Fruit fly (Drosophila melanogaster): Measurements from ENCODE around the gene jus.

Gene jus

dm6 chr3R:29159620-29160019, 35.2 kb downstream of the jus start:
- no peak for TF ChIP-seq CG7045 (GFP tag; optimal IDR thresholded peaks at IDR 0.05)
- TF ChIP-seq kay (GFP tag; ENCODE audit: borderline replicate concordance) = no peak
- no peak for TF ChIP-seq Clk (GFP tag; optimal IDR thresholded peaks at IDR 0.05)
- TF ChIP-seq toe (GFP tag; optimal IDR thresholded peaks at IDR 0.05) = no peak
- no peak for TF ChIP-seq CG12768 (GFP tag; optimal IDR thresholded peaks at IDR 0.05)
- TF ChIP-seq bab1 (GFP tag; optimal IDR thresholded peaks at IDR 0.05) = no peak
- TF ChIP-seq CG1620 (GFP tag; optimal IDR thresholded peaks at IDR 0.05) = no peak
- TF ChIP-seq cic (GFP tag; optimal IDR thresholded peaks at IDR 0.05) = no peak
- no peak for TF ChIP-seq ovo (GFP tag; optimal IDR thresholded peaks at IDR 0.05)
- TF ChIP-seq cnc (optimal IDR thresholded peaks at IDR 0.05) = no peak
- no peak for TF ChIP-seq CG5204 (GFP tag; optimal IDR thresholded peaks at IDR 0.05)

- peak; percentile 89 for TF ChIP-seq cic (GFP tag; optimal IDR thresholded peaks at IDR 0.05)
- TF ChIP-seq cnc (optimal IDR thresholded peaks at IDR 0.05) = no peak
- no peak for TF ChIP-seq tj (GFP tag; optimal IDR thresholded peaks at IDR 0.05)
- peak; percentile 12 for TF ChIP-seq Mnt (GFP tag; optimal IDR thresholded peaks at IDR 0.05)
Measured at dm6 chr3R:29158721-29159120, 36.1 kb downstream of the jus start.

dm6 chr3R:29157418-29158398, 37.1 kb downstream of the jus start, which contains the start of gene rdog:
Gene rdog, plus strand, starts transcription at chr3R:29158122.
- TF ChIP-seq Mnt (GFP tag; optimal IDR thresholded peaks at IDR 0.05) (peak; percentile 71), Clk (GFP tag; optimal IDR thresholded peaks at IDR 0.05) (peak; percentile 53), CG33017 (tag; optimal IDR thresholded peaks at IDR 0.05) (peak; percentile 77), ovo (GFP tag; optimal IDR thresholded peaks at IDR 0.05) (peak; percentile 97), tj (GFP tag; optimal IDR thresholded peaks at IDR 0.05) (peak; percentile 59), cnc (optimal IDR thresholded peaks at IDR 0.05) (peak in 1 of 2 experiments; percentile 10), cic (GFP tag; optimal IDR thresholded peaks at IDR 0.05) (peak; percentile 74), bab1 (GFP tag; optimal IDR thresholded peaks at IDR 0.05) (peak; percentile 80), Hr96 (GFP tag; optimal IDR thresholded peaks at IDR 0.05) (peak; percentile 89), toe (GFP tag; optimal IDR thresholded peaks at IDR 0.05) (no peak), CG14711 (tag; optimal IDR thresholded peaks at IDR 0.05) (peak; percentile 63), CG5204 (GFP tag; optimal IDR thresholded peaks at IDR 0.05) (no peak), CG1620 (GFP tag; optimal IDR thresholded peaks at IDR 0.05) (peak; percentile 62), CG11617 (GFP tag; optimal IDR thresholded peaks at IDR 0.05) (peak; percentile 92), CG12768 (GFP tag; optimal IDR thresholded peaks at IDR 0.05) (peak; percentile 86), CG7101 (tag; optimal IDR thresholded peaks at IDR 0.05) (peak; percentile 80), Crg-1 (GFP tag; optimal IDR thresholded peaks at IDR 0.05) (peak; percentile 65), CG7045 (GFP tag; optimal IDR thresholded peaks at IDR 0.05) (peak; percentile 82), pad (GFP tag; optimal IDR thresholded peaks at IDR 0.05) (peak; percentile 73), kay (GFP tag; ENCODE audit: borderline replicate concordance) (no peak)

DNA sequence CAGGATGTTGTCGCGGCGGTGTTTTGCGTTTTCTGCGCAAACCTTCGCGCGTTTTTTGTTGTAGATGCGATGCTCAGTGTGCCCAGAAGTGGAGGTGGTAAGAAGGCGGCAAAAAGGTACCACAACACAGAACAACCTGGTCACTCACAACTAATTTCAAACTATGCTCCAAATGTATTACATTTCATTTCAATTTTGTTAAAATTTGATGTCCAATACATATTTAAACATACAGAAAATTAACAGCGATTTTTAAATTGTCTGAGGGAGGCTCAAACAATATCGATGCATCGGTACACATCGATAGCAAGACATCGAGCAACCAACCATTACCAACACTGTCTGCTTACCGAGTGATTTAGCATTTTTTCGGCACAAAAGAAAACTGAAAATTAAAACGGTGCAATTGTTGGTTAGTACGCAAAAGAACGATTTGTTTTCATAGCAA, 41.6 kb downstream of the jus start, which contains the start of the genes Slbp and Rpn2:
TSS of gene Slbp (minus strand) at position 70 of the 448 bp plus-strand sequence.
TSS of gene Rpn2 (plus strand) at position 328 of the 448 bp plus-strand sequence.
- peak; percentile 42 for TF ChIP-seq CG33017 (tag; optimal IDR thresholded peaks at IDR 0.05)
- no peak for TF ChIP-seq toe (GFP tag; optimal IDR thresholded peaks at IDR 0.05)
- TF ChIP-seq Mnt (GFP tag; optimal IDR thresholded peaks at IDR 0.05) = peak; percentile 77
- no peak for TF ChIP-seq CG5204 (GFP tag; optimal IDR thresholded peaks at IDR 0.05)
- peak; percentile 94 to 96 for TF ChIP-seq cnc (optimal IDR thresholded peaks at IDR 0.05)
- peak; percentile 22 for TF ChIP-seq CG7045 (GFP tag; optimal IDR thresholded peaks at IDR 0.05)
- peak; percentile 74 for TF ChIP-seq CG7101 (tag; optimal IDR thresholded peaks at IDR 0.05)
- TF ChIP-seq CG12768 (GFP tag; optimal IDR thresholded peaks at IDR 0.05) = peak; percentile 63
- peak; percentile 88 for TF ChIP-seq bab1 (GFP tag; optimal IDR thresholded peaks at IDR 0.05)
- TF ChIP-seq CG14711 (tag; optimal IDR thresholded peaks at IDR 0.05) = peak; percentile 73
- TF ChIP-seq ovo (GFP tag; optimal IDR thresholded peaks at IDR 0.05) = peak; percentile 6
- TF ChIP-seq kay (GFP tag; ENCODE audit: borderline replicate concordance) = no peak
- peak; percentile 77 for TF ChIP-seq Crg-1 (GFP tag; optimal IDR thresholded peaks at IDR 0.05)
- TF ChIP-seq Hr96 (GFP tag; optimal IDR thresholded peaks at IDR 0.05) = peak; percentile 75
- peak; percentile 47 for TF ChIP-seq cic (GFP tag; optimal IDR thresholded peaks at IDR 0.05)
- peak; percentile 72 for TF ChIP-seq pad (GFP tag; optimal IDR thresholded peaks at IDR 0.05)
- peak; percentile 21 for TF ChIP-seq tj (GFP tag; optimal IDR thresholded peaks at IDR 0.05)
- peak; percentile 62 for TF ChIP-seq CG1620 (GFP tag; optimal IDR thresholded peaks at IDR 0.05)
- TF ChIP-seq Clk (GFP tag; optimal IDR thresholded peaks at IDR 0.05) = peak; percentile 61
- peak; percentile 61 for TF ChIP-seq CG11617 (GFP tag; optimal IDR thresholded peaks at IDR 0.05)

DNA sequence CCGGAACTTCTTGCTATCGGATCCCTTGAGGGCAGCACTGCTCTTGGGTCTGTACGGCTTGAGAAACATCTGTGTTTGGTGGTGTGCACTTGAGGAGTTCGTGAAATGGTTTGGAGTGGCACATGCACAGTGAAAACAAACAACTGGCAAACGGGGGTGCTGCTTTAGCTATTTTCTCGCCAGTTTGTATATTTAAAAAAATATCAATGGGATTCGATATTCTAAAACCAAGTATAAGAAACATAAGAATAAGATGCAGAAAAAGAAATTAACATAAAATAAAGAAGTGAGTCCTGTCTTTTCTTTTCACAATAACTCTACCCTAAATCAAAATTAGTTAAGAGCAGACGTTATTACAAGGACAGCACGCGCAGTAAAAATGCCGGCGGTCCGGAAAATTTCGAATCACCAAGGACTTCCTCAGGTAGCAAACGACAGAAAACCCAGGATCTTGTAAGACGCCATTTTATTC, 43.1 kb downstream of the jus start, which contains the start of gene eIF2D:
TSS of gene eIF2D (minus strand) at position 174 of the 472 bp plus-strand sequence.
- TF ChIP-seq Clk (GFP tag; optimal IDR thresholded peaks at IDR 0.05) = no peak
- TF ChIP-seq CG7101 (tag; optimal IDR thresholded peaks at IDR 0.05) = peak; percentile 58
- no peak for TF ChIP-seq toe (GFP tag; optimal IDR thresholded peaks at IDR 0.05)
- no peak for TF ChIP-seq CG5204 (GFP tag; optimal IDR thresholded peaks at IDR 0.05)
- TF ChIP-seq pad (GFP tag; optimal IDR thresholded peaks at IDR 0.05) = peak; percentile 21
- TF ChIP-seq CG1620 (GFP tag; optimal IDR thresholded peaks at IDR 0.05) = no peak
- TF ChIP-seq CG14711 (tag; optimal IDR thresholded peaks at IDR 0.05) = peak; percentile 58
- peak; percentile 77 for TF ChIP-seq bab1 (GFP tag; optimal IDR thresholded peaks at IDR 0.05)
- peak; percentile 62 for TF ChIP-seq Mnt (GFP tag; optimal IDR thresholded peaks at IDR 0.05)
- TF ChIP-seq ovo (GFP tag; optimal IDR thresholded peaks at IDR 0.05) = no peak
- TF ChIP-seq CG33017 (tag; optimal IDR thresholded peaks at IDR 0.05) = peak; percentile 54
- no peak for TF ChIP-seq kay (GFP tag; ENCODE audit: borderline replicate concordance)
- peak; percentile 29 for TF ChIP-seq Crg-1 (GFP tag; optimal IDR thresholded peaks at IDR 0.05)
- no peak for TF ChIP-seq tj (GFP tag; optimal IDR thresholded peaks at IDR 0.05)
- peak; percentile 58 for TF ChIP-seq CG12768 (GFP tag; optimal IDR thresholded peaks at IDR 0.05)
- TF ChIP-seq cnc (optimal IDR thresholded peaks at IDR 0.05) = no peak
- TF ChIP-seq CG7045 (GFP tag; optimal IDR thresholded peaks at IDR 0.05) = peak; percentile 34
- peak; percentile 58 for TF ChIP-seq CG11617 (GFP tag; optimal IDR thresholded peaks at IDR 0.05)
- peak; percentile 33 for TF ChIP-seq Hr96 (GFP tag; optimal IDR thresholded peaks at IDR 0.05)
- no peak for TF ChIP-seq cic (GFP tag; optimal IDR thresholded peaks at IDR 0.05)
